Worm (Caenorhabditis elegans) whole organism, L3 larva: ENCODE measurements around the gene F53H1.3.

Experiments
- mml-1 ChIP-seq: fragments of 150-350 bp; sonication (generic microtip); optimal IDR thresholded peaks from 3 replicates; lab custom pipeline; 2014; ENCODE audit warnings: missing biosample characterization, missing genetic modification characterization
- nhr-28 ChIP-seq: fragments of 150-350 bp; optimal IDR thresholded peaks from 2 replicates; lab custom pipeline; 2014; ENCODE audit warnings: missing biosample characterization, missing genetic modification characterization
- skn-1 ChIP-seq: fragments of 150-350 bp; optimal IDR thresholded peaks from 2 replicates; lab custom pipeline; 2014; ENCODE audit warnings: missing biosample characterization, missing genetic modification characterization

ce11 chrIV:1284877-1285276, 44.1 kb upstream of the F53H1.3 start:
- TF ChIP-seq nhr-28 (tag; lab: Kevin White, UChicago): no peak
- TF ChIP-seq skn-1 (tag; lab: Kevin White, UChicago): no peak
- no peak for TF ChIP-seq mml-1
